Fruit fly (Drosophila melanogaster): ENCODE measurements around the gene CG14143.
A peak's percentile ranks its signal among the peaks of the same experiment; 100 is the strongest.

CG14143 gene

DNA sequence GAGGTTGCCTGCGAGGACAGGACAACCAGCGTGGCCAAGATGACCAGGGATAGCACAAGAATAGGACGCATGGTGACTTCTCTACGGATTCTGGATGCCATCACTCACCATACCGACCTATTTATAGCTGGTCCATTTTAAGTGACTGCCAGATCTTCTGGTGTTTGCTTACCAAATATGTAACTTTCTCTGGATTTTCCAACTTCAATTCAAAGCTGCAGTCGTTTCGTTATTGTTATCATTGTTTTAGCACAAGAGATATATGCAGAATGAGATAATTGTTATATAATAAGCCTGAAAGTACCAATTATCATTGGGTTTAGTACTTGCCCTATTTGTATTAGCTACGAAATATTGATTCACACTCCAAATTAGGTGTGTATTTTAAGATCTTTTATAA lies 31.0 kb upstream of the CG14143 start, which contains the start of gene CG32071:
Gene CG32071, minus strand, starts transcription at position 101 of the 400 bp plus-strand sequence.
- TF ChIP-seq CG10348 (GFP tag; IDR thresholded peaks at IDR 0.05) (no peak), CG15710 (tag; optimal IDR thresholded peaks at IDR 0.05) (no peak), fd96Ca (GFP tag; IDR thresholded peaks at IDR 0.05) (no peak), CG8159 (tag; optimal IDR thresholded peaks at IDR 0.05) (no peak), Ets98B (GFP tag; IDR thresholded peaks at IDR 0.05) (no peak), Snoo (tag; optimal IDR thresholded peaks at IDR 0.05) (no peak), CG4496 (GFP tag; IDR thresholded peaks at IDR 0.05) (no peak), CG32121 (GFP tag; IDR thresholded peaks at IDR 0.05) (no peak), D1 (tag; optimal IDR thresholded peaks at IDR 0.05) (no peak), Pif1A (GFP tag; optimal IDR thresholded peaks at IDR 0.05) (no peak), CG17806 (tag; optimal IDR thresholded peaks at IDR 0.05) (no peak), CG13204 (GFP tag; optimal IDR thresholded peaks at IDR 0.05) (no peak), CG14655 (GFP tag; optimal IDR thresholded peaks at IDR 0.05) (no peak), Pif1B (GFP tag; optimal IDR thresholded peaks at IDR 0.05) (no peak)

DNA sequence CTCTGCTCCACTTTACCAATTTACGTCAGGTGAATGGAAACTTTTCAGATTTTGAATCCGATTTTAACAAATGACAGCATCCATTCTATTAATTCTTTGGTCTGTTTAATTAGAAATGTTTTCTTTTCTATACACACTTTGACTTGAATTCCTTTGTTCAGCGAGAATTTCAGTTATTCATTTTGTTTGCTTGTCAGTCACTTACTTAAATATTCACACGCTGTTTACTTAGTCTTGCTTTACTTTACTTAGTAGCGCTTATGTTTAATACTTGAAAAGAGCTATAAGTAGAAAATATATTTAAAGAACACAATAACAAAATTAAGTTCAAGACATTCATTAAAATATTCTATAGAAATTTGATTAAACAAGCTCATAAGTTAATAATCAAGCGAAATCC lies 27.4 kb upstream of the CG14143 start, which contains the start of gene CG32073:
Gene CG32073, minus strand, starts transcription at position 151 of the 400 bp plus-strand sequence.
- TF ChIP-seq Ets98B (GFP tag; IDR thresholded peaks at IDR 0.05) (no peak), fd96Ca (GFP tag; IDR thresholded peaks at IDR 0.05) (no peak), CG32121 (GFP tag; IDR thresholded peaks at IDR 0.05) (no peak), CG4496 (GFP tag; IDR thresholded peaks at IDR 0.05) (no peak), gl (tag; optimal IDR thresholded peaks at IDR 0.05) (no peak), CG15710 (tag; optimal IDR thresholded peaks at IDR 0.05) (no peak), D1 (tag; optimal IDR thresholded peaks at IDR 0.05) (no peak), CG17806 (tag; optimal IDR thresholded peaks at IDR 0.05) (no peak), CG8159 (tag; optimal IDR thresholded peaks at IDR 0.05) (no peak), Pif1B (GFP tag; optimal IDR thresholded peaks at IDR 0.05) (no peak), CG9948 (tag; optimal IDR thresholded peaks at IDR 0.05) (no peak), CG10348 (GFP tag; IDR thresholded peaks at IDR 0.05) (no peak)

DNA sequence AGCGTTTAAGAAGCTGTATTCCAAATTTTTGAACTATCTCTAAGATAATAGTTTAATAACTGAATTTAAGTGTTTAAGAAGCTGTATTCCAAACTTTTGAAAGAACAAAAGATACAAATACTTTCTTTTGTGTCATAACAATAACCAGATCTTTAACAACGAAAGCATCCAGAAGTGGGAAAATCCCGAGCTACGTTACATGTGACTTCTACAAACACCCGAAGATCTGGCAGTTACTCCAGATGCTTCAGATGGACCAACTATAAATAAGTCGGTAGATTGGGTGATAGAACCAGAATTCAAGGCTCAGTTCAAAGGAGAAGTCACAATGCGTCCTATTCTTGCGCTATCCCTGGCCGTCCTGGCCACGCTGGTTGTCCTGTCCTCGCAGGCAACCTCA lies 26.9 kb upstream of the CG14143 start, which contains the start of gene CG12522:
Gene CG12522, plus strand, starts transcription at position 301 of the 400 bp plus-strand sequence.
- TF ChIP-seq CG15710 (tag; optimal IDR thresholded peaks at IDR 0.05): no peak
- TF ChIP-seq fd96Ca (GFP tag; IDR thresholded peaks at IDR 0.05): no peak

DNA sequence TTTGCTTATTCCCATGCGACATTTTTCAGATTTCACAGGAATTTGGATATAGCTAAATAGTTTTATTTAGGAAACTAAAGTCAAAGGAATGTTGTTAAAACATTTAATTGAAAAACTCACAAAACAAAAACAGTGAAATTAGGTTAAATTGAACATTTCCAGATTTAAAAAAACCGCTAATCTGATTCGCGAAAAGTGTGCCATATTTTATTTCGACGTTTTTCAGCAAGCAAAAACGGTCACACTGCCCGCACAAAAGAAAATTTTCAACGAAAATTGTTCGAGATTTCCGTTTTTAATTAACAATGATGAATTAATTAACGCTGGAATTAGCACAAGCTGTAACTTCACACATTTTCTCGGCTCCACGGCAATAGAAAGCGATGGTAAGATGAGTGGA lies 25.3 kb upstream of the CG14143 start, which contains the start of the genes CG34012 and emei:
Gene CG34012, minus strand, starts transcription at position 52 of the 400 bp plus-strand sequence.
Gene emei, plus strand, starts transcription at position 237 of the 400 bp plus-strand sequence.
- TF ChIP-seq Pif1A (GFP tag; optimal IDR thresholded peaks at IDR 0.05): no peak
- no peak for TF ChIP-seq CG10348 (GFP tag; IDR thresholded peaks at IDR 0.05)
- no peak for TF ChIP-seq D1 (tag; optimal IDR thresholded peaks at IDR 0.05)
- TF ChIP-seq CG32121 (GFP tag; IDR thresholded peaks at IDR 0.05): no peak
- no peak for TF ChIP-seq CG8159 (tag; optimal IDR thresholded peaks at IDR 0.05)
- no peak for TF ChIP-seq CG9948 (tag; optimal IDR thresholded peaks at IDR 0.05)
- no peak for TF ChIP-seq CG8301 (tag; optimal IDR thresholded peaks at IDR 0.05)
- no peak for TF ChIP-seq CG13204 (GFP tag; optimal IDR thresholded peaks at IDR 0.05)
- TF ChIP-seq CG15710 (tag; optimal IDR thresholded peaks at IDR 0.05): no peak
- TF ChIP-seq fd96Ca (GFP tag; IDR thresholded peaks at IDR 0.05): no peak
- TF ChIP-seq CG34367 (tag; optimal IDR thresholded peaks at IDR 0.05): no peak

DNA sequence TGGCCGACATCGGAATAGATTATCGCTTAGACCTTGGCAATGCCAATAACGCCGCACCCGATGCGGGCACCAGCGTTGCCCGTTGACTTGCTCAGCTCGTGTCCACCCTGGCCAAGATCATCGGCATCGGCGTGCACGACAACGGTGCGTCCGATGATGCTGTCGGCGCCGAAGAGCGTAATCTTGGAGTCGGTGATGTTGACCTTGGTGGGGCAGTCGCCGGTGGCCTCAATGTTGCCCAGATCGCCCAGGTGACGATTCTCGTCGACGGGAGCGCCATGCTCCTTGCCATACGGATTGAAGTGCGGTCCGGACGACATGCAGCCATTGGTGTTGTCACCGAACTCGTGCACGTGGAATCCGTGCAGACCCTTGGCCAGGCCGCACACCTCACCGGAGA lies 22.4 kb upstream of the CG14143 start:
- TF ChIP-seq fd96Ca (GFP tag; IDR thresholded peaks at IDR 0.05) (no peak), rn (GFP tag; IDR thresholded peaks at IDR 0.05) (peak; percentile 46; the same call in 1 of the 2 replicates), CG13204 (GFP tag; optimal IDR thresholded peaks at IDR 0.05) (no peak), CG34367 (tag; optimal IDR thresholded peaks at IDR 0.05) (no peak)

DNA sequence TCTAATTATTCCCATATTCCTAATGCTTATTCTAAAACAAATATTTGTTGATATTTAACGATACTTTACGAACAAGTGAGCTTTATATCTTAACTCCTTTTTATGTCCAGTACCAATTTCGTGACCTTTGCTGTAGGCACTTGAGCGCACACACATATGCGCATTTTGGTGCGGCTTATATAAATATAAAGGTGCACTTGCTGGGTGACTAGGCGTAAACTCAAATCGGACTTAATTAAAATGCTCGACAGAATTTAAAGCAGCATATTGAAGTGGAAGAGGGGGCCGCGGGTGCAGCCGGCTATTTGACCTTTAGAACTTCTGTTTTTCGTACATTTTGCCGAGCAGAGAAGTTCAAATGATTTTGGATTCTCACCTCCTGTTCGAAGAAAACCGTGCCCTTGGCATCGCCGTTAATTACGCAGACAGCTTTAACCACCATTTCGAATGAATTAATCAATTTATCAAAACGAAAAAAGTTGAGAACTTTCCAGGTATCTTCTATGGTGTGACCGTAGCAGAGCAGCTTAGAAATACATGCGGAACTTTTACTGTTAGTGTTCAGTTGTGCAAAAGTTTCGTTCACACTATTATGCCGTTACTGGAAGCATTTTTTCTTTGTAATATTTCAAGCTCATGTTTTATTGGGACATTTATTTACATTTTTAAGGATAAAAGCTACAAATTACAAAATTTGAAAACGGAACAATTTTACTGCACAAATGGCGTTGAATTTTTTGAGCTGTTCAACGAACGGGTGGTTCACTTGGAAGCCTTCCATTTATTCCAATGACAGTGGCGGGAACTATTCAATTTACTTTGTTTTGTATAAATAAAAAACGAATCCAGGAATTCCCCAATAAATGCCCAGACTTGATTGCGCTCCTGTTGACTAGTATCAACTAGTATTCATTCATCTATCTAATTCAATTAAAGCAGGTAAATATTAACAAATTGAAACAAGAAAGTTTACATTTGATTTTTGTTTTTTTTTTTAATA lies 21.3 kb upstream of the CG14143 start, which contains the start of gene Sod1:
Gene Sod1, minus strand, starts transcription at position 543 of the 1,000 bp plus-strand sequence.
- TF ChIP-seq rn (GFP tag; IDR thresholded peaks at IDR 0.05) (no peak), CG17806 (tag; optimal IDR thresholded peaks at IDR 0.05) (no peak), Pif1B (GFP tag; optimal IDR thresholded peaks at IDR 0.05) (peak; percentile 51), CG10348 (GFP tag; IDR thresholded peaks at IDR 0.05) (no peak), gl (tag; optimal IDR thresholded peaks at IDR 0.05) (peak; percentile 76), fd96Ca (GFP tag; IDR thresholded peaks at IDR 0.05) (no peak), CG13204 (GFP tag; optimal IDR thresholded peaks at IDR 0.05) (no peak), D1 (tag; optimal IDR thresholded peaks at IDR 0.05) (no peak), CG8301 (tag; optimal IDR thresholded peaks at IDR 0.05) (peak; percentile 46), EcR (GFP tag; optimal IDR thresholded peaks at IDR 0.05) (peak; percentile 78), Pif1A (GFP tag; optimal IDR thresholded peaks at IDR 0.05) (peak; percentile 74), Ets98B (GFP tag; IDR thresholded peaks at IDR 0.05) (peak; percentile 58; the same call in 1 of the 2 replicates), CG8159 (tag; optimal IDR thresholded peaks at IDR 0.05) (peak; percentile 41), CG9948 (tag; optimal IDR thresholded peaks at IDR 0.05) (no peak), CG4496 (GFP tag; IDR thresholded peaks at IDR 0.05) (peak; percentile 62; the same call in 1 of the 3 replicates), Snoo (tag; optimal IDR thresholded peaks at IDR 0.05) (peak; percentile 65), CG32121 (GFP tag; IDR thresholded peaks at IDR 0.05) (no peak), CG14655 (GFP tag; optimal IDR thresholded peaks at IDR 0.05) (no peak), CG12605 (GFP tag; IDR thresholded peaks at IDR 0.05) (peak; percentile 63), CG34367 (tag; optimal IDR thresholded peaks at IDR 0.05) (peak; percentile 53), CG15710 (tag; optimal IDR thresholded peaks at IDR 0.05) (peak; percentile 41)
